Worm (Caenorhabditis elegans) whole organism, L4/young adult: Measurements from ENCODE around the gene F46H5.7.

Experiments used
- dao-5 ChIP-seq: sonication (generic microtip); optimal IDR thresholded peaks from 2 replicates; lab custom pipeline; 2016; ENCODE audit warnings: missing genotype, missing genetic modification characterization, moderate library complexity, missing compliant biosample characterization
- him-1 ChIP-seq: sonication (generic microtip); optimal IDR thresholded peaks from 2 replicates; lab custom pipeline; 2016; ENCODE audit warnings: missing genotype, missing genetic modification reagents, missing genetic modification characterization, missing compliant biosample characterization

ce11 chrX:7269379-7269778 is 26.6 kb upstream of the F46H5.7 start, which contains the start of gene grd-7:
- no peak for TF ChIP-seq him-1 (tag; lab: Kevin White, UChicago)
- TF ChIP-seq dao-5 (tag; lab: Kevin White, UChicago), result no peak
